Worm (Caenorhabditis elegans): Measurements from ENCODE around the gene F26D2.13.

DNA sequence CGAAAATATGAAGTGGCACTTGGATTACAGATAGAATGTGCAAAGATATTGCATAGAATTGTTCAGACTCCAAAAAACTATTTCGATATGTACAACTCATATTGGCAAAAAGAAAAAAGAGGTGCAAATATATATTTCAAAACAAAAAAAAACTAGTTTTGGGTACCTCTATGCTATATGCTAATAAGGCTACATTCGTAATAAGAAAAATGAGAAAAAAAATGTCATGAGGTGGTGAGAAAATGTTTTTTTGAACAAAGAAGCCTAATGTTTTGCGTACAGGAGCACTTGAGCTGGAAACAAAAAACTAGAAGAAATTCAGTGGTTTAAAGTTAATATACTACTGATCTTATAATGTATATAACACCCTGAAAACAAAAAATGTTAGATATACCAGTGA, 25.5 kb upstream of the F26D2.13 start, which contains the start of gene srh-142:
- no peak for TF ChIP-seq dao-5 (tag; optimal IDR thresholded peaks at IDR 0.05)
- TF ChIP-seq W03F9.2 (tag; optimal IDR thresholded peaks at IDR 0.05): no peak
- TF ChIP-seq him-1 (tag; optimal IDR thresholded peaks at IDR 0.05): no peak

All from whole organism, L4/young adult.